Worm (Caenorhabditis elegans) whole organism, L4 larva: ENCODE measurements around the gene D1086.17.

Experiments used
- F10B5.3 ChIP-seq: sonication (generic microtip); optimal IDR thresholded peaks from 2 replicates; lab custom pipeline; 2016; ENCODE audit warnings: mild to moderate bottlenecking, missing genetic modification characterization, missing compliant biosample characterization
- F26F4.8 ChIP-seq: fragments of 200-800 bp; sonication (Bioruptor generic); conservative IDR thresholded peaks from 2 replicates; pipeline ENCODE4 v1.3.6; 2022; ENCODE audit warnings: missing genetic modification characterization, missing compliant biosample characterization
- R02D3.7 ChIP-seq: fragments of 150-350 bp; sonication (generic microtip); optimal IDR thresholded peaks from 3 replicates; lab custom pipeline; 2014; ENCODE audit warnings: missing biosample characterization, missing genetic modification characterization
- ceh-20 ChIP-seq: fragments of 200-800 bp; sonication (Bioruptor generic); IDR thresholded peaks from 2 replicates; pipeline ENCODE4 v1.3.6; 2022; ENCODE audit warnings: missing genetic modification reagents, missing genetic modification characterization, missing compliant biosample characterization
- ceh-82 ChIP-seq: sonication (generic microtip); optimal IDR thresholded peaks from 2 replicates; lab custom pipeline; 2017; ENCODE audit warnings: missing biosample characterization, missing genetic modification characterization
- jun-1 ChIP-seq: fragments of 150-350 bp; optimal IDR thresholded peaks from 2 replicates; lab custom pipeline; 2014; ENCODE audit warnings: missing biosample characterization, missing genetic modification reagents, missing genetic modification characterization
- lin-13 ChIP-seq: fragments of 150-350 bp; optimal IDR thresholded peaks from 2 replicates; lab custom pipeline; 2014; ENCODE audit warnings: missing biosample characterization, missing genetic modification reagents, missing genetic modification characterization
- madf-5 ChIP-seq, 2 experiments: fragments of 200-800 bp; sonication (Bioruptor generic); IDR thresholded peaks; 2 replicates each; pipeline ENCODE4 v1.3.6; 2022; ENCODE audit warnings: missing compliant biosample characterization in 2 of 2, missing genetic modification characterization in 2 of 2
- nhr-10 ChIP-seq: fragments of 150-350 bp; optimal IDR thresholded peaks from 2 replicates; lab custom pipeline; 2014; ENCODE audit warnings: missing biosample characterization, missing genetic modification characterization
- nhr-25 ChIP-seq: sonication (generic microtip); optimal IDR thresholded peaks from 2 replicates; lab custom pipeline; 2017; ENCODE audit warnings: missing genetic modification characterization, mild to moderate bottlenecking, missing compliant biosample characterization, antibody characterized with exemption, moderate library complexity, borderline replicate concordance; ENCODE audit not compliant: insufficient read depth
- nhr-76 ChIP-seq: fragments of 150-350 bp; optimal IDR thresholded peaks from 2 replicates; lab custom pipeline; 2014; ENCODE audit warnings: missing biosample characterization, missing genetic modification characterization
- set-16 ChIP-seq: fragments of 200-800 bp; sonication (Bioruptor generic); IDR thresholded peaks from 2 replicates; pipeline ENCODE4 v1.3.6; 2022; ENCODE audit warnings: missing genetic modification reagents, missing genetic modification characterization, missing compliant biosample characterization
- zag-1 ChIP-seq: fragments of 150-350 bp; optimal IDR thresholded peaks from 2 replicates; lab custom pipeline; 2014; ENCODE audit warnings: missing biosample characterization, missing genetic modification characterization

DNA sequence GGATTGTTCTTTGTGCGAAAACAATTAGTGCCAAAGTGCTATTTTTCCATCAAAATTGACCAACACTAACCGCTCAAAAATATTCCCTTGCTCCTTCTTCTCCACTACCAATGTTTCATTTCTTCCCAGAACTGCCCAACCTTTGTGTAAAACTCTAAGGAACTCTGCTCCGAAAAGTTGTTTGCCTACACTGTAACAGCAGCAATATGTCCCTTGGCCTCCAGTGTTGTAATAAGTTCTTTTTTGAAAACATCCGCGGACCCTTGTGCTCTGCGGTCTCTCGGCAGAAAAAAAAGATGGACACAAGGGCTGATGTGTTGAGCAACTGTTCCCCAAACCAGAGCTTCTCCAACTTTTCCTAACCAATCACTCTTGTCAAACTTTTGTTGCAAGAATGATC is 33.2 kb downstream of the D1086.17 start, which contains the start of gene D1086.12:
- TF ChIP-seq ceh-82 (tag; lab: Kevin White, UChicago) (no peak), lin-13 (GFP tag; lab: Kevin White, UChicago) (no peak), set-16 (no peak), nhr-25 (tag; lab: Kevin White, UChicago) (no peak), zag-1 (tag; lab: Kevin White, UChicago) (no peak), nhr-10 (tag; lab: Kevin White, UChicago) (no peak), nhr-76 (tag; lab: Kevin White, UChicago) (no peak), ceh-20 (GFP tag; lab: Robert Waterston, UW) (no peak), jun-1 (no peak), F10B5.3 (tag; lab: Kevin White, UChicago) (no peak), R02D3.7 (tag; lab: Kevin White, UChicago) (no peak), madf-5 (GFP tag; IDR thresholded peaks at IDR 0.05; lab: Robert Waterston, UW) (no peak), F26F4.8 (GFP tag; lab: Robert Waterston, UW) (no peak)
